Worm (Caenorhabditis elegans) whole organism, young adult: Measurements from ENCODE around the gene K12D12.4.

Source experiments
- B0261.1 ChIP-seq: sonication (generic microtip); optimal IDR thresholded peaks from 2 replicates; lab custom pipeline; 2016; ENCODE audit warnings: mild to moderate bottlenecking, missing genetic modification characterization, moderate library complexity, missing compliant biosample characterization
- F23B12.7 ChIP-seq: sonication (generic microtip); optimal IDR thresholded peaks from 2 replicates; lab custom pipeline; 2017; ENCODE audit warnings: missing genetic modification characterization, mild to moderate bottlenecking, missing compliant biosample characterization, antibody characterized with exemption, moderate library complexity; ENCODE audit not compliant: insufficient read depth
- F33H1.4 ChIP-seq: fragments of 200-800 bp; sonication (Bioruptor generic); IDR thresholded peaks from 2 replicates; pipeline ENCODE4 v1.3.6; 2022; ENCODE audit warnings: missing genetic modification reagents, missing genetic modification characterization, missing compliant biosample characterization
- F52B5.7 ChIP-seq: sonication (generic microtip); optimal IDR thresholded peaks from 2 replicates; lab custom pipeline; 2016; ENCODE audit warnings: mild to moderate bottlenecking, missing genetic modification characterization, missing compliant biosample characterization
- F55B11.4 ChIP-seq: sonication (generic microtip); optimal IDR thresholded peaks from 2 replicates; lab custom pipeline; 2016; ENCODE audit warnings: missing compliant biosample characterization, missing genetic modification characterization, borderline replicate concordance; ENCODE audit not compliant: insufficient read depth
- T07F8.4 ChIP-seq: sonication (generic microtip); optimal IDR thresholded peaks from 2 replicates; lab custom pipeline; 2016; ENCODE audit warnings: mild to moderate bottlenecking, missing genetic modification characterization, moderate library complexity, missing compliant biosample characterization
- Y95B8A.8 ChIP-seq: fragments of 200-800 bp; sonication (Bioruptor generic); IDR thresholded peaks from 2 replicates; pipeline ENCODE4 v1.3.6; 2022; ENCODE audit warnings: missing genetic modification reagents, missing genetic modification characterization, missing compliant biosample characterization
- ZK185.1 ChIP-seq: sonication (generic microtip); optimal IDR thresholded peaks from 2 replicates; lab custom pipeline; 2016; ENCODE audit warnings: mild to moderate bottlenecking, missing genetic modification characterization, missing compliant biosample characterization; ENCODE audit not compliant: poor library complexity, severe bottlenecking
- atf-7 ChIP-seq: sonication (generic microtip); optimal IDR thresholded peaks from 2 replicates; lab custom pipeline; 2017; ENCODE audit warnings: mild to moderate bottlenecking, missing genetic modification characterization, missing compliant biosample characterization
- attf-6 ChIP-seq: fragments of 200-800 bp; sonication (Bioruptor generic); IDR thresholded peaks from 2 replicates; pipeline ENCODE4 v1.3.6; 2022; ENCODE audit warnings: missing genetic modification reagents, missing genetic modification characterization, missing compliant biosample characterization
- cebp-1 ChIP-seq, 2 experiments: fragments of 200-800 bp in 1 of 2; sonication (Bioruptor generic) in 1 of 2; sonication (generic microtip) in 1 of 2; IDR thresholded peaks in 1 of 2; optimal IDR thresholded peaks in 1 of 2; 2 replicates each; pipeline versions ENCODE4 v1.3.6 to Lab custom; 2017 to 2022; ENCODE audit warnings: missing compliant biosample characterization in 2 of 2, missing genetic modification characterization in 2 of 2, mild to moderate bottlenecking in 1 of 2, missing genetic modification reagents in 1 of 2, moderate library complexity in 1 of 2
- ceh-40 ChIP-seq: fragments of 200-800 bp; sonication (Bioruptor generic); IDR thresholded peaks from 2 replicates; pipeline ENCODE4 v1.3.6; 2022; ENCODE audit warnings: missing genetic modification characterization, missing compliant biosample characterization
- ekl-4 ChIP-seq: fragments of 200-800 bp; sonication (Bioruptor generic); IDR thresholded peaks from 2 replicates; pipeline ENCODE4 v1.3.6; 2022; ENCODE audit warnings: missing genetic modification reagents, missing genetic modification characterization, missing compliant biosample characterization
- hlh-26 ChIP-seq: fragments of 200-800 bp; sonication (Bioruptor generic); conservative IDR thresholded peaks from 2 replicates; pipeline ENCODE4 v1.3.6; 2022; ENCODE audit warnings: missing genetic modification reagents, missing genetic modification characterization, missing compliant biosample characterization
- hmg-1.2 ChIP-seq: fragments of 200-800 bp; sonication (Bioruptor generic); IDR thresholded peaks from 2 replicates; pipeline ENCODE4 v1.3.6; 2022; ENCODE audit warnings: missing genetic modification reagents, missing genetic modification characterization, missing compliant biosample characterization
- let-526 ChIP-seq: fragments of 200-800 bp; sonication (Bioruptor generic); IDR thresholded peaks from 2 replicates; pipeline ENCODE4 v1.3.6; 2022; ENCODE audit warnings: missing genetic modification reagents, missing genetic modification characterization, missing compliant biosample characterization
- lin-35 ChIP-seq, 3 experiments: fragments of 150-350 bp in 2 of 3; sonication (generic microtip) in 1 of 3; optimal IDR thresholded peaks; 2 replicates each; lab custom pipeline; 2014 to 2018; ENCODE audit warnings: missing biosample characterization in 3 of 3, missing genetic modification characterization in 3 of 3, missing genetic modification reagents in 3 of 3
- lir-1 ChIP-seq: fragments of 200-800 bp; sonication (Bioruptor generic); conservative IDR thresholded peaks from 2 replicates; pipeline ENCODE4 v1.3.6; 2022; ENCODE audit warnings: missing genetic modification reagents, missing genetic modification characterization, missing compliant biosample characterization
- nfya-1 ChIP-seq: sonication (generic microtip); optimal IDR thresholded peaks from 2 replicates; lab custom pipeline; 2017; ENCODE audit warnings: antibody characterized with exemption, missing compliant biosample characterization, missing genetic modification characterization, borderline replicate concordance; ENCODE audit not compliant: insufficient read depth
- nfya-2 ChIP-seq: fragments of 200-800 bp; sonication (Bioruptor generic); IDR thresholded peaks from 2 replicates; pipeline ENCODE4 v1.3.6; 2022; ENCODE audit warnings: missing genetic modification reagents, missing genetic modification characterization, missing compliant biosample characterization
- nfyb-1 ChIP-seq: fragments of 200-800 bp; sonication (Bioruptor generic); IDR thresholded peaks from 2 replicates; pipeline ENCODE4 v1.3.6; 2022; ENCODE audit warnings: missing genetic modification reagents, missing genetic modification characterization, missing compliant biosample characterization
- pha-4 ChIP-seq: fragments of 150-350 bp; sonication (generic microtip); optimal IDR thresholded peaks from 2 replicates; lab custom pipeline; 2014; ENCODE audit warnings: missing biosample characterization, missing genetic modification reagents, missing genetic modification characterization
- rpc-1 ChIP-seq, 2 experiments: fragments of 150-350 bp in 1 of 2; sonication (generic microtip) in 1 of 2; optimal IDR thresholded peaks; 2 replicates each; lab custom pipeline; 2014 to 2018; ENCODE audit warnings: missing biosample characterization in 1 of 2, missing genetic modification characterization in 1 of 2, missing genetic modification reagents in 1 of 2, missing genotype in 1 of 2
- sdz-38 ChIP-seq: sonication (generic microtip); optimal IDR thresholded peaks from 2 replicates; lab custom pipeline; 2016; ENCODE audit warnings: missing genotype, missing genetic modification characterization, missing compliant biosample characterization
- snpc-4 ChIP-seq, 5 experiments: fragments of 150-350 bp in 1 of 5; sonication (generic microtip) in 4 of 5; optimal IDR thresholded peaks; 2 replicates each; lab custom pipeline; 2014 to 2018; ENCODE audit warnings: missing genetic modification characterization in 5 of 5, missing biosample characterization in 3 of 5, antibody characterized with exemption in 2 of 5, mild to moderate bottlenecking in 2 of 5, missing compliant biosample characterization in 2 of 5, missing genotype in 2 of 5, moderate library complexity in 2 of 5, missing genetic modification reagents in 1 of 5
- tlf-1 ChIP-seq: fragments of 200-800 bp; sonication (Bioruptor generic); optimal IDR thresholded peaks from 2 replicates; lab custom pipeline; 2018; ENCODE audit warnings: mild to moderate bottlenecking, missing genetic modification characterization, missing compliant biosample characterization
- unc-62 ChIP-seq: fragments of 150-350 bp; optimal IDR thresholded peaks from 2 replicates; lab custom pipeline; 2014; ENCODE audit warnings: missing biosample characterization, missing genetic modification reagents, missing genetic modification characterization
- ztf-18 ChIP-seq: sonication (generic microtip); optimal IDR thresholded peaks from 2 replicates; lab custom pipeline; 2016; ENCODE audit warnings: missing genotype, mild to moderate bottlenecking, missing genetic modification characterization, missing compliant biosample characterization
- ztf-3 ChIP-seq: fragments of 200-800 bp; sonication (Bioruptor generic); optimal IDR thresholded peaks from 2 replicates; lab custom pipeline; 2018; ENCODE audit warnings: mild to moderate bottlenecking, missing genetic modification characterization, missing compliant biosample characterization

K12D12.4 gene

ce11 chrII:11865644-11866043 is at the start of gene K12D12.4:
Gene K12D12.4, minus strand, starts transcription at chrII:11865744.
- no peak for TF ChIP-seq lin-35 (GFP tag; optimal IDR thresholded peaks at IDR 0.05; lab: Kevin White, UChicago)
- no peak for TF ChIP-seq sdz-38 (tag; lab: Kevin White, UChicago)
- TF ChIP-seq hlh-26 (GFP tag; lab: Robert Waterston, UW) = no peak
- TF ChIP-seq nfya-1 (tag; lab: Kevin White, UChicago) = no peak
- TF ChIP-seq lir-1 (GFP tag; lab: Robert Waterston, UW) = no peak
- TF ChIP-seq unc-62 = no peak
- TF ChIP-seq B0261.1 (tag; lab: Kevin White, UChicago) = no peak
- TF ChIP-seq atf-7 (tag; lab: Kevin White, UChicago) = no peak
- TF ChIP-seq cebp-1 (GFP tag; IDR thresholded peaks at IDR 0.05; lab: Robert Waterston, UW) = no peak
- TF ChIP-seq cebp-1 (tag; optimal IDR thresholded peaks at IDR 0.05; lab: Kevin White, UChicago) = no peak

- no peak for TF ChIP-seq rpc-1 (optimal IDR thresholded peaks at IDR 0.05; lab: Kevin White, UChicago)
- no peak for TF ChIP-seq rpc-1 (tag; optimal IDR thresholded peaks at IDR 0.05; lab: Kevin White, UChicago)
Measured at ce11 chrII:11914304-11914703, 48.8 kb upstream of the K12D12.4 start, which contains the start of gene ZK930.7. Gene ZK930.7, plus strand, starts transcription at chrII:11914604.

ce11 chrII:11910569-11910968 is 45.0 kb upstream of the K12D12.4 start:
- TF ChIP-seq T07F8.4 (tag; lab: Kevin White, UChicago) = no peak
- no peak for TF ChIP-seq ceh-40 (GFP tag; lab: Robert Waterston, UW)
- TF ChIP-seq Y95B8A.8 (GFP tag; lab: Robert Waterston, UW) = no peak
- peak; percentile 61 for TF ChIP-seq nfyb-1 (GFP tag; lab: Robert Waterston, UW)

- TF ChIP-seq let-526 (GFP tag; lab: Robert Waterston, UW) (no peak), snpc-4 (GFP tag; optimal IDR thresholded peaks at IDR 0.05; lab: Kevin White, UChicago) (no peak), snpc-4 (tag; optimal IDR thresholded peaks at IDR 0.05; lab: Kevin White, UChicago) (no peak), F33H1.4 (GFP tag; lab: Robert Waterston, UW) (no peak), attf-6 (GFP tag; lab: Robert Waterston, UW) (no peak), ZK185.1 (no peak), tlf-1 (GFP tag; lab: Kevin White, UChicago) (no peak), pha-4 (tag; lab: Kevin White, UChicago) (no peak), ekl-4 (GFP tag; lab: Robert Waterston, UW) (no peak), F23B12.7 (tag; lab: Kevin White, UChicago) (no peak), F55B11.4 (tag; lab: Kevin White, UChicago) (no peak), hmg-1.2 (no peak), ztf-3 (GFP tag; lab: Kevin White, UChicago) (no peak)
Measured at ce11 chrII:11906217-11906616, 40.7 kb upstream of the K12D12.4 start, which contains the start of gene ZK930.4. Gene ZK930.4, plus strand, starts transcription at chrII:11906517.

- no peak for TF ChIP-seq nfya-2 (GFP tag; lab: Robert Waterston, UW)
- TF ChIP-seq ztf-18 = no peak
- no peak for TF ChIP-seq F52B5.7
Measured at ce11 chrII:11905023-11905422, 39.5 kb upstream of the K12D12.4 start.
